Worm (Caenorhabditis elegans) whole organism, L1 larva: ENCODE results near the gene str-260.

Experiments
- C16A3.4 ChIP-seq: fragments of 150-350 bp; optimal IDR thresholded peaks from 2 replicates; lab custom pipeline; 2014; ENCODE audit warnings: missing biosample characterization, missing genetic modification characterization
- F16B12.6 ChIP-seq: fragments of 150-350 bp; optimal IDR thresholded peaks from 2 replicates; lab custom pipeline; 2014; ENCODE audit warnings: missing biosample characterization, missing genetic modification characterization
- aha-1 ChIP-seq: fragments of 150-350 bp; optimal IDR thresholded peaks from 2 replicates; lab custom pipeline; 2014; ENCODE audit warnings: missing biosample characterization, missing genetic modification characterization
- alr-1 ChIP-seq: fragments of 200-800 bp; sonication (Bioruptor generic); optimal IDR thresholded peaks from 2 replicates; lab custom pipeline; 2018; ENCODE audit warnings: borderline replicate concordance, mild to moderate bottlenecking, missing genetic modification characterization, missing compliant biosample characterization
- ama-1 ChIP-seq: fragments of 150-350 bp; optimal IDR thresholded peaks from 2 replicates; lab custom pipeline; 2014
- ceh-63 ChIP-seq: fragments of 200-800 bp; sonication (Bioruptor generic); optimal IDR thresholded peaks from 2 replicates; lab custom pipeline; 2018; ENCODE audit warnings: mild to moderate bottlenecking, missing genetic modification characterization, missing compliant biosample characterization
- ceh-88 ChIP-seq: fragments of 200-800 bp; sonication (Bioruptor generic); IDR thresholded peaks from 2 replicates; pipeline ENCODE4 v1.3.6; 2022; ENCODE audit warnings: missing genetic modification characterization, missing compliant biosample characterization
- dsc-1 ChIP-seq: sonication (generic microtip); optimal IDR thresholded peaks from 2 replicates; lab custom pipeline; 2016; ENCODE audit warnings: mild to moderate bottlenecking, missing genetic modification characterization, missing compliant biosample characterization
- efl-1 ChIP-seq, 4 experiments: fragments of 150-350 bp; optimal IDR thresholded peaks in 3 of 4; peaks in 1 of 4; 1 replicate in 1 of 4; 2 replicates in 3 of 4; lab custom pipeline; 2014; ENCODE audit warnings: missing biosample characterization in 2 of 4, missing genetic modification characterization in 2 of 4, missing genetic modification reagents in 2 of 4
- efl-3 ChIP-seq: fragments of 200-800 bp; sonication (Bioruptor generic); optimal IDR thresholded peaks from 2 replicates; lab custom pipeline; 2018; ENCODE audit warnings: mild to moderate bottlenecking, missing genetic modification characterization, missing compliant biosample characterization
- egl-13 ChIP-seq: sonication (generic microtip); optimal IDR thresholded peaks from 2 replicates; lab custom pipeline; 2016; ENCODE audit warnings: missing genotype, missing genetic modification reagents, missing genetic modification characterization, missing compliant biosample characterization
- elt-2 ChIP-seq: sonication (generic microtip); optimal IDR thresholded peaks from 2 replicates; lab custom pipeline; 2016; ENCODE audit warnings: missing genetic modification characterization, mild to moderate bottlenecking, inconsistent platforms, missing compliant biosample characterization, missing genetic modification reagents
- fkh-4 ChIP-seq: sonication (generic microtip); optimal IDR thresholded peaks from 2 replicates; lab custom pipeline; 2016; ENCODE audit warnings: missing compliant biosample characterization, missing genetic modification characterization, borderline replicate concordance
- fkh-8 ChIP-seq: sonication (generic microtip); optimal IDR thresholded peaks from 2 replicates; lab custom pipeline; 2016; ENCODE audit warnings: mild to moderate bottlenecking, missing genetic modification characterization, missing compliant biosample characterization
- fos-1 ChIP-seq: fragments of 150-350 bp; optimal IDR thresholded peaks from 2 replicates; lab custom pipeline; 2014; ENCODE audit warnings: missing biosample characterization, missing genetic modification characterization
- hlh-4 ChIP-seq: sonication (generic microtip); optimal IDR thresholded peaks from 2 replicates; lab custom pipeline; 2016; ENCODE audit warnings: mild to moderate bottlenecking, missing genetic modification characterization, missing compliant biosample characterization
- irx-1 ChIP-seq: sonication (generic microtip); optimal IDR thresholded peaks from 2 replicates; lab custom pipeline; 2016; ENCODE audit warnings: missing genetic modification characterization, missing compliant biosample characterization
- lin-13 ChIP-seq: fragments of 150-350 bp; optimal IDR thresholded peaks from 2 replicates; lab custom pipeline; 2014; ENCODE audit warnings: missing biosample characterization, missing genetic modification reagents, missing genetic modification characterization
- lin-15B ChIP-seq: fragments of 150-350 bp; sonication (generic microtip); optimal IDR thresholded peaks from 3 replicates; lab custom pipeline; 2014; ENCODE audit warnings: missing biosample characterization, missing genetic modification characterization
- lin-35 ChIP-seq, 2 experiments: fragments of 150-350 bp; optimal IDR thresholded peaks; 2 replicates each; lab custom pipeline; 2014; ENCODE audit warnings: missing biosample characterization in 2 of 2, missing genetic modification characterization in 2 of 2, missing genetic modification reagents in 2 of 2
- nhr-19 ChIP-seq: fragments of 200-800 bp; sonication (Bioruptor generic); conservative IDR thresholded peaks from 2 replicates; pipeline ENCODE4 v1.3.6; 2022; ENCODE audit warnings: missing genetic modification characterization, missing compliant biosample characterization
- nhr-20 ChIP-seq: sonication (generic microtip); optimal IDR thresholded peaks from 2 replicates; lab custom pipeline; 2016; ENCODE audit warnings: mild to moderate bottlenecking, missing genetic modification characterization, missing compliant biosample characterization
- nhr-76 ChIP-seq: sonication (generic microtip); optimal IDR thresholded peaks from 2 replicates; lab custom pipeline; 2017; ENCODE audit warnings: missing biosample characterization, missing genetic modification characterization
- nhr-77 ChIP-seq: fragments of 150-350 bp; optimal IDR thresholded peaks from 2 replicates; lab custom pipeline; 2014; ENCODE audit warnings: missing biosample characterization, missing genetic modification characterization
- nhr-85 ChIP-seq: sonication (generic microtip); peaks from one replicate; lab custom pipeline; 2016; ENCODE audit warnings: missing genetic modification characterization, inconsistent platforms, missing compliant biosample characterization
- pag-3 ChIP-seq: sonication (generic microtip); optimal IDR thresholded peaks from 2 replicates; lab custom pipeline; 2017; ENCODE audit warnings: missing genetic modification characterization, mild to moderate bottlenecking, missing compliant biosample characterization, antibody characterized with exemption, borderline replicate concordance; ENCODE audit not compliant: insufficient read depth
- pax-3 ChIP-seq: fragments of 200-800 bp; sonication (Bioruptor generic); optimal IDR thresholded peaks from 2 replicates; lab custom pipeline; 2018; ENCODE audit warnings: mild to moderate bottlenecking, missing genetic modification characterization, moderate library complexity, missing compliant biosample characterization
- pqm-1 ChIP-seq: sonication (generic microtip); optimal IDR thresholded peaks from 3 replicates; lab custom pipeline; 2017; ENCODE audit warnings: missing biosample characterization, missing genetic modification characterization
- sox-4 ChIP-seq: sonication (generic microtip); optimal IDR thresholded peaks from 2 replicates; lab custom pipeline; 2016; ENCODE audit warnings: missing genetic modification characterization, missing compliant biosample characterization
- sup-37 ChIP-seq: fragments of 200-800 bp; sonication (Bioruptor generic); optimal IDR thresholded peaks from 2 replicates; lab custom pipeline; 2018; ENCODE audit warnings: mild to moderate bottlenecking, missing genetic modification characterization, missing compliant biosample characterization
- tlp-1 ChIP-seq: fragments of 150-350 bp; optimal IDR thresholded peaks from 2 replicates; lab custom pipeline; 2014; ENCODE audit warnings: missing biosample characterization, missing genetic modification characterization
- unc-62 ChIP-seq: fragments of 150-350 bp; optimal IDR thresholded peaks from 2 replicates; lab custom pipeline; 2014; ENCODE audit warnings: missing biosample characterization, missing genetic modification reagents, missing genetic modification characterization
- unc-86 ChIP-seq: sonication (generic microtip); optimal IDR thresholded peaks from 2 replicates; lab custom pipeline; 2016; ENCODE audit warnings: missing genetic modification characterization, missing compliant biosample characterization
- vab-15 ChIP-seq: sonication (generic microtip); optimal IDR thresholded peaks from 2 replicates; lab custom pipeline; 2017; ENCODE audit warnings: missing genotype, mild to moderate bottlenecking, missing genetic modification characterization, missing compliant biosample characterization
- zip-4 ChIP-seq: fragments of 200-800 bp; sonication (Bioruptor generic); optimal IDR thresholded peaks from 2 replicates; lab custom pipeline; 2018; ENCODE audit warnings: mild to moderate bottlenecking, missing genetic modification characterization, moderate library complexity, missing compliant biosample characterization
- ztf-11 ChIP-seq, 2 experiments: sonication (generic microtip); optimal IDR thresholded peaks; 2 replicates each; lab custom pipeline; 2016 to 2017; ENCODE audit warnings: missing genetic modification characterization in 2 of 2, missing biosample characterization in 1 of 2, missing compliant biosample characterization in 1 of 2

Gene str-260

DNA sequence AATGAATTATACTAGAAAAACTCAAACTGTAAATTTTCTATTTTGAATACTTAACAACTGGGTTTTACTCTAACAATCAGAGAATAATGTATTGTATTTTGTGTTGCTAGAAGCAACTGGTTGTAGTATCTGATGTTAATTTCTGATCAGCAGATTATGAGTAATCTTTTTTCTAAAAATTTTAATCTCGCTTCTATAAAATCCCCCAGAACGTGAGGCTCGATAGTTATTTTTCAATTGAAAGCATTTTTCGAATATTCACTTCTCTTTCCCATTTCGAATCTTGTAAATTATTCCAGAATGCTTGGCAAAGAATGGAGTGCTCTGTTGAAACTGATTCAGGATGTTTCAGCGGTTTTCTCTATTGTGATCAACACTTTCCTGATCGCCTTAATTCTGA is 9.1 kb upstream of the str-260 start, which contains the start of gene str-227:
Gene str-227, plus strand, starts transcription at position 301 of the 400 bp plus-strand sequence.
- TF ChIP-seq nhr-85 (tag; lab: Kevin White, UChicago) (no peak), lin-15B (tag; lab: Kevin White, UChicago) (no peak), pqm-1 (tag; lab: Kevin White, UChicago) (no peak), efl-3 (GFP tag; lab: Kevin White, UChicago) (no peak), nhr-20 (tag; lab: Kevin White, UChicago) (no peak), ceh-63 (GFP tag; lab: Kevin White, UChicago) (no peak), lin-35 (GFP tag; optimal IDR thresholded peaks at IDR 0.05; lab: Kevin White, UChicago) (no peak), alr-1 (tag; lab: Kevin White, UChicago) (no peak), ztf-11 (tag; optimal IDR thresholded peaks at IDR 0.05; lab: Kevin White, UChicago) (no peak), unc-86 (tag; lab: Kevin White, UChicago) (no peak), pax-3 (tag; lab: Kevin White, UChicago) (no peak), fos-1 (tag; lab: Kevin White, UChicago) (no peak)

DNA sequence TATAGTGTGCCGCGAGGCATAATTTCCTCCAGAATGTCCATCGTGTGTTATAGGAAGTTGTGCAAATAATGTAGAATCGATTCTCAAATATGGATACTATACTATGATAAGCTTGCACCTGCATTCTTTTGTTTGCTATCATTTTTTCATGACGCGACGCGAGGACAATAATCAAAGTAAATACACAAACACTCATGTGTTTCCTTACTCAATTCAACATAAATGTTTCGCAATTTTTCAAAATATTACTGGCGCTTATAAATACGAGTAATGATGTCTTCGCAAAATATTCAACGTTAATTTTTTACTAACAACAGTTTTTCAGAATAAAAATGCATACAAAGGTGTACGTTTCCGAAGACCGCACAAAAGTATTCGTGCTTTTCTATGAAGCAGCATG is 3.7 kb upstream of the str-260 start, which contains the start of gene irg-1:
Gene irg-1, plus strand, starts transcription at position 326 of the 400 bp plus-strand sequence.
- TF ChIP-seq elt-2 (tag; lab: Kevin White, UChicago) (peak; percentile 37), unc-86 (tag; lab: Kevin White, UChicago) (no peak), pag-3 (tag; lab: Kevin White, UChicago) (no peak), unc-62 (GFP tag; lab: Kevin White, UChicago) (no peak), F16B12.6 (tag; lab: Kevin White, UChicago) (no peak)

DNA sequence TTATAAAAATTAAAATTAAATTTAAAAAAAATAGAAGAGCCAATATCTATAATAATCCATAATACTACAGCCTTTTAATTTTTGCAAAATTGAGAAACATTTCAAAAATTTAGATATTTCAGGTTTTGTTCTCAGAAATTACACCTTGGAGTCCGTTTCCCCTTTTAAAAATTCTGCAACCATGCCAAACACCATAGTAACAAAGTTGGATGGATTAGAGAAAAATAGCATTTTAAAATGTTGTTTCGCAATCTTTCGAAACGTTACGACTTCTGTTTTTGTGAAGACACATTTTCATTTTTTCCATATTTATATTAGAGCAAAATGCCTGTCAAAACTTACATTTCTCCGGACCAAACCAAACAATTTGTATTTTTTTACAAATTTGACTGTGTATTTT is 2.0 kb upstream of the str-260 start, which contains the start of gene T24A6.7:
Gene T24A6.7, plus strand, starts transcription at position 301 of the 400 bp plus-strand sequence.
- TF ChIP-seq fkh-4 (no peak), egl-13 (tag; lab: Kevin White, UChicago) (no peak), ama-1 (lab: Kevin White, UChicago) (no peak), dsc-1 (no peak), pag-3 (tag; lab: Kevin White, UChicago) (no peak), lin-13 (GFP tag; lab: Kevin White, UChicago) (no peak), zip-4 (no peak), tlp-1 (tag; lab: Kevin White, UChicago) (no peak), pax-3 (tag; lab: Kevin White, UChicago) (no peak), sox-4 (tag; lab: Kevin White, UChicago) (no peak), irx-1 (tag; lab: Kevin White, UChicago) (no peak), hlh-4 (tag; lab: Kevin White, UChicago) (no peak), nhr-77 (tag; lab: Kevin White, UChicago) (no peak), nhr-76 (no peak)

DNA sequence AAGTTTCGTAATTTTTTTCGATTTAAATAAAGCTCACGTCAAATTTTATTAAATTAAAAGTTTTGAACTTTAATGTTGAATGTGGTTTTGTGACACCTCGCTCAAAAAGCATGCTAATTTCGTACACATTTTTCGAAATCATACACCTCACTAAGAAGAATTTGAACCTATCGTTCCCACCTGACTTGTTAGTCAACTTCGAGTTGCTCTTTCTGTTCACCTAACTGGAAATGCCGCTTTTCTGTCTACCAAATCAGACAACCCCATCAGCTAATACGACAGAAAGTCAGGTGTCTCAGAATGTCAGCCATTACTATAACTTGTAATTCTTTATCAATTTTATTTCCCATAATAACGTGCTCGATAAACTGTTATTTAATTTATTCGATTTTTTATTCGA is 3.4 kb downstream of the str-260 start, which contains the start of gene srbc-66:
Gene srbc-66, plus strand, starts transcription at position 301 of the 400 bp plus-strand sequence.
- no peak for TF ChIP-seq pag-3 (tag; lab: Kevin White, UChicago)
- TF ChIP-seq efl-3 (GFP tag; lab: Kevin White, UChicago), result no peak
- no peak for TF ChIP-seq sup-37
- no peak for TF ChIP-seq aha-1
- TF ChIP-seq fkh-8 (tag; lab: Kevin White, UChicago), result peak; percentile 35
- no peak for TF ChIP-seq ceh-88 (GFP tag; lab: Robert Waterston, UW)
- TF ChIP-seq vab-15 (tag; lab: Kevin White, UChicago), result no peak

DNA sequence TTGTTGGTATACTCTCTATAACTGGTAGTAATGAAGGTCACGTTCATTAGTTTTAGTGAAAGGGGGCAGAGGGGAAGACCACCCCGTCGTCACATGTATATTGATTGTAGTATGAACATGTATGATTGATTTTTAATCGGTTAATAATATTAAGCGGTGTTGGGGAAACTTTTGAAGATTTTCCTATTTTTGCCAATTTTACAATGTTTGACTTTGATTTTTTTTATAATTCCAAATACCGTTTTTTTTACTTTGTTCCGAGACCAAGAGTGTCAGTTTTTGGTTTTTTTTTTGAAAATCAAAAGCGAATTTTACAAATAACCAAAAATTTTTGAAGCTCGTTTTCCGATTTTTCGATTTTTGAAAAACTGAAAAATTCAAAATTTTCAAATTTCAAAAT is 8.3 kb downstream of the str-260 start, which contains the start of gene nhr-221:
Gene nhr-221, minus strand, starts transcription at position 101 of the 400 bp plus-strand sequence.
- no peak for TF ChIP-seq alr-1 (tag; lab: Kevin White, UChicago)
- TF ChIP-seq C16A3.4 (tag; lab: Kevin White, UChicago), result no peak
- no peak for TF ChIP-seq efl-1 (optimal IDR thresholded peaks at IDR 0.05; lab: Kevin White, UChicago)
- peak in 1 of 2 experiments; percentile 47 for TF ChIP-seq efl-1 (GFP tag; optimal IDR thresholded peaks at IDR 0.05 in 1 of 2; lab: Kevin White, UChicago)
- TF ChIP-seq dsc-1, result no peak
- TF ChIP-seq nhr-19 (GFP tag; lab: Robert Waterston, UW), result no peak
